Fruit fly (Drosophila melanogaster) whole organism, embryonic: ENCODE data around the gene PAN3.

Source experiments
- Aef1 ChIP-seq: fragments of 200-800 bp; sonication (Bioruptor generic); IDR thresholded peaks from 3 replicates; pipeline ENCODE4 v1.3.6; 2022; ENCODE audit warnings: missing biosample characterization, missing genetic modification characterization
- Bteb2 ChIP-seq: fragments of 200-800 bp; sonication (Bioruptor generic); optimal IDR thresholded peaks from 2 replicates; lab custom pipeline; 2016; ENCODE audit warnings: missing biosample characterization, missing genetic modification characterization
- CG10462 ChIP-seq: fragments of 200-800 bp; sonication (Bioruptor generic); optimal IDR thresholded peaks from 2 replicates; lab custom pipeline; 2016; ENCODE audit warnings: missing biosample characterization, missing genetic modification characterization
- CG12744 ChIP-seq: fragments of 200-800 bp; sonication (Bioruptor generic); optimal IDR thresholded peaks from 2 replicates; lab custom pipeline; 2016; ENCODE audit warnings: missing biosample characterization, missing genetic modification characterization
- CG15073 ChIP-seq: fragments of 200-800 bp; sonication (Bioruptor generic); optimal IDR thresholded peaks from 2 replicates; lab custom pipeline; 2016; ENCODE audit warnings: missing biosample characterization, missing genetic modification characterization
- CG15696 ChIP-seq: fragments of 200-800 bp; sonication (Bioruptor generic); optimal IDR thresholded peaks from 2 replicates; lab custom pipeline; 2019; ENCODE audit warnings: missing biosample characterization, mild to moderate bottlenecking, missing genetic modification characterization, moderate library complexity
- CG16815 ChIP-seq: fragments of 200-800 bp; sonication (Bioruptor generic); optimal IDR thresholded peaks from 3 replicates; lab custom pipeline; 2017; ENCODE audit warnings: missing biosample characterization, mild to moderate bottlenecking, missing genetic modification characterization
- CG17385 ChIP-seq: fragments of 200-800 bp; sonication (Bioruptor generic); optimal IDR thresholded peaks from 3 replicates; lab custom pipeline; 2018; ENCODE audit warnings: missing biosample characterization, mild to moderate bottlenecking, missing genetic modification characterization
- CG17612 ChIP-seq: fragments of 200-800 bp; sonication (Bioruptor generic); IDR thresholded peaks from 2 replicates; pipeline ENCODE4 v1.3.6; 2022; ENCODE audit warnings: missing biosample characterization, missing genetic modification characterization
- CG2889 ChIP-seq: fragments of 200-800 bp; sonication (Bioruptor generic); IDR thresholded peaks from 3 replicates; pipeline ENCODE4 v1.3.6; 2022; ENCODE audit warnings: missing biosample characterization, missing genetic modification characterization
- CG34422 ChIP-seq: fragments of 200-800 bp; sonication (Bioruptor generic); IDR thresholded peaks from 3 replicates; pipeline ENCODE4 v1.3.6; 2022; ENCODE audit warnings: missing biosample characterization, missing genetic modification characterization
- CG4854 ChIP-seq: fragments of 200-800 bp; sonication (Bioruptor generic); optimal IDR thresholded peaks from 2 replicates; lab custom pipeline; 2016; ENCODE audit warnings: missing biosample characterization, missing genetic modification characterization, inconsistent platforms
- CG6654 ChIP-seq: fragments of 200-800 bp; sonication (Bioruptor generic); optimal IDR thresholded peaks from 2 replicates; lab custom pipeline; 2017; ENCODE audit warnings: missing biosample characterization, mild to moderate bottlenecking, missing genetic modification characterization
- CG7745 ChIP-seq: fragments of 200-800 bp; sonication (Bioruptor generic); optimal IDR thresholded peaks from 2 replicates; lab custom pipeline; 2018; ENCODE audit warnings: missing biosample characterization, mild to moderate bottlenecking, missing genetic modification characterization, moderate library complexity
- CG8281 ChIP-seq: fragments of 200-800 bp; sonication (Bioruptor generic); optimal IDR thresholded peaks from 2 replicates; lab custom pipeline; 2018; ENCODE audit warnings: missing biosample characterization, mild to moderate bottlenecking, missing genetic modification characterization, moderate library complexity
- CG8478 ChIP-seq: fragments of >200 bp; optimal IDR thresholded peaks from 2 replicates; lab custom pipeline; 2018
- CHES-1-like ChIP-seq: fragments of 200-800 bp; sonication (Bioruptor generic); optimal IDR thresholded peaks from 2 replicates; lab custom pipeline; 2016; ENCODE audit warnings: missing biosample characterization, missing genetic modification characterization
- E2f2 ChIP-seq: fragments of 200-800 bp; sonication (Bioruptor generic); IDR thresholded peaks from 2 replicates; pipeline ENCODE4 v1.3.6; 2022; ENCODE audit warnings: missing biosample characterization, missing genetic modification characterization
- H15 ChIP-seq: fragments of 200-800 bp; sonication (Bioruptor generic); IDR thresholded peaks from 3 replicates; pipeline ENCODE4 v1.3.6; 2022; ENCODE audit warnings: missing biosample characterization, missing genetic modification characterization
- Hr39 ChIP-seq: fragments of >200 bp; optimal IDR thresholded peaks from 2 replicates; lab custom pipeline; 2017
- Hr51 ChIP-seq, 2 experiments: fragments of 200-800 bp; sonication (Bioruptor generic); optimal IDR thresholded peaks; 2 replicates in 1 of 2; 3 replicates in 1 of 2; lab custom pipeline; 2016 to 2018; ENCODE audit warnings: missing biosample characterization in 2 of 2, missing genetic modification characterization in 2 of 2, mild to moderate bottlenecking in 1 of 2, moderate library complexity in 1 of 2
- Mes4 ChIP-seq: fragments of 200-800 bp; sonication (Bioruptor generic); optimal IDR thresholded peaks from 2 replicates; lab custom pipeline; 2016; ENCODE audit warnings: missing biosample characterization, missing genetic modification characterization
- NK7.1 ChIP-seq: fragments of 200-800 bp; sonication (Bioruptor generic); optimal IDR thresholded peaks from 3 replicates; lab custom pipeline; 2016; ENCODE audit warnings: missing biosample characterization, missing genetic modification characterization
- Poxn ChIP-seq: fragments of 200-800 bp; sonication (Bioruptor generic); IDR thresholded peaks from 2 replicates; pipeline ENCODE4 v1.3.6; 2022; ENCODE audit warnings: missing biosample characterization, missing genetic modification characterization
- Ravus ChIP-seq: fragments of 200-800 bp; sonication (Bioruptor generic); IDR thresholded peaks from 2 replicates; pipeline ENCODE4 v1.3.6; 2022; ENCODE audit warnings: missing biosample characterization, missing genetic modification characterization
- Taf1 ChIP-seq: fragments of 200-800 bp; sonication (Bioruptor generic); IDR thresholded peaks from 2 replicates; pipeline ENCODE4 v1.3.6; 2022; ENCODE audit warnings: missing biosample characterization, missing genetic modification characterization
- abd-A ChIP-seq: fragments of 200-800 bp; sonication (Bioruptor generic); optimal IDR thresholded peaks from 3 replicates; lab custom pipeline; 2019; ENCODE audit warnings: missing biosample characterization, mild to moderate bottlenecking, missing genetic modification characterization, moderate library complexity
- ato ChIP-seq: fragments of 200-800 bp; sonication (Bioruptor generic); IDR thresholded peaks from 2 replicates; pipeline ENCODE4 v1.3.6; 2022; ENCODE audit warnings: missing biosample characterization, missing genetic modification characterization; ENCODE audit not compliant: partially characterized antibody
- cas ChIP-seq: fragments of 200-800 bp; sonication (Bioruptor generic); IDR thresholded peaks from 2 replicates; pipeline ENCODE4 v1.3.6; 2022; ENCODE audit warnings: missing biosample characterization, missing genetic modification characterization
- cg ChIP-seq: fragments of 200-800 bp; sonication (Bioruptor generic); optimal IDR thresholded peaks from 3 replicates; lab custom pipeline; 2019; ENCODE audit warnings: missing biosample characterization, mild to moderate bottlenecking, missing genetic modification characterization, moderate library complexity
- chif ChIP-seq, 2 experiments: fragments of 200-800 bp; sonication (Bioruptor generic); optimal IDR thresholded peaks; 3 replicates each; lab custom pipeline; 2016; ENCODE audit warnings: missing biosample characterization in 2 of 2, missing genetic modification characterization in 2 of 2
- chm ChIP-seq: fragments of 200-800 bp; sonication (Bioruptor generic); IDR thresholded peaks from 2 replicates; pipeline ENCODE4 v1.3.6; 2022; ENCODE audit warnings: missing biosample characterization, missing genetic modification characterization
- hkb ChIP-seq, 2 experiments: fragments of 200-800 bp in 1 of 2; fragments of >200 bp in 1 of 2; sonication (Bioruptor generic) in 1 of 2; IDR thresholded peaks in 1 of 2; optimal IDR thresholded peaks in 1 of 2; 2 replicates each; pipeline versions ENCODE4 v1.3.6 to Lab custom; 2017 to 2022; ENCODE audit warnings: missing biosample characterization in 1 of 2, missing genetic modification characterization in 1 of 2
- insv ChIP-seq, 2 experiments: fragments of 200-800 bp; sonication (Bioruptor generic); optimal IDR thresholded peaks; 3 replicates each; lab custom pipeline; 2016 to 2018; ENCODE audit warnings: missing biosample characterization in 2 of 2, missing genetic modification characterization in 2 of 2
- jumu ChIP-seq: fragments of 200-800 bp; sonication (Bioruptor generic); optimal IDR thresholded peaks from 3 replicates; lab custom pipeline; 2016; ENCODE audit warnings: missing biosample characterization, missing genetic modification characterization
- lab ChIP-seq: fragments of 200-800 bp; sonication (Bioruptor generic); optimal IDR thresholded peaks from 3 replicates; lab custom pipeline; 2017; ENCODE audit warnings: missing biosample characterization, missing genetic modification characterization, mild to moderate bottlenecking, moderate library complexity, missing genetic modification reagents
- lmd ChIP-seq: fragments of 200-800 bp; sonication (Bioruptor generic); IDR thresholded peaks from 2 replicates; pipeline ENCODE4 v1.3.6; 2022; ENCODE audit warnings: missing biosample characterization, missing genetic modification characterization
- mirr ChIP-seq: fragments of 200-800 bp; sonication (Bioruptor generic); optimal IDR thresholded peaks from 3 replicates; lab custom pipeline; 2018; ENCODE audit warnings: missing biosample characterization, mild to moderate bottlenecking, missing genetic modification characterization
- pho ChIP-seq: fragments of 200-800 bp; sonication (Bioruptor generic); optimal IDR thresholded peaks from 2 replicates; lab custom pipeline; 2016; ENCODE audit warnings: missing biosample characterization, missing genetic modification characterization
- pita ChIP-seq: fragments of 200-800 bp; sonication (Bioruptor generic); optimal IDR thresholded peaks from 2 replicates; lab custom pipeline; 2017; ENCODE audit warnings: missing biosample characterization, mild to moderate bottlenecking, missing genetic modification characterization
- pum ChIP-seq: fragments of 200-800 bp; sonication (Bioruptor generic); optimal IDR thresholded peaks from 2 replicates; lab custom pipeline; 2016; ENCODE audit warnings: missing biosample characterization, missing genetic modification characterization
- ranshi ChIP-seq: fragments of 200-800 bp; sonication (Bioruptor generic); IDR thresholded peaks from 2 replicates; pipeline ENCODE4 v1.3.6; 2022; ENCODE audit warnings: missing biosample characterization, missing genetic modification characterization
- slou ChIP-seq: fragments of 200-800 bp; sonication (Bioruptor generic); optimal IDR thresholded peaks from 3 replicates; lab custom pipeline; 2016; ENCODE audit warnings: missing biosample characterization, missing genetic modification characterization
- slp2 ChIP-seq: fragments of 200-800 bp; sonication (Bioruptor generic); optimal IDR thresholded peaks from 2 replicates; lab custom pipeline; 2016; ENCODE audit warnings: missing biosample characterization, missing genetic modification characterization
- so ChIP-seq: fragments of 200-800 bp; sonication (Bioruptor generic); IDR thresholded peaks from 3 replicates; pipeline ENCODE4 v1.3.6; 2022; ENCODE audit warnings: missing biosample characterization, missing genetic modification characterization
- sug ChIP-seq: fragments of 200-800 bp; optimal IDR thresholded peaks from 2 replicates; lab custom pipeline; 2019; ENCODE audit warnings: missing biosample characterization, mild to moderate bottlenecking, missing genetic modification characterization, moderate library complexity
- ttk ChIP-seq: fragments of 200-800 bp; sonication (Bioruptor generic); IDR thresholded peaks from 2 replicates; pipeline ENCODE4 v2.1.2; 2022; ENCODE audit warnings: missing biosample characterization, missing genetic modification characterization
- usp ChIP-seq: fragments of >200 bp; optimal IDR thresholded peaks from 2 replicates; lab custom pipeline; 2017; ENCODE audit warnings: missing biosample characterization, missing genetic modification characterization
- vnd ChIP-seq: fragments of 200-800 bp; sonication (Bioruptor generic); IDR thresholded peaks from 3 replicates; pipeline ENCODE4 v1.3.6; 2022; ENCODE audit warnings: missing biosample characterization, missing genetic modification characterization; ENCODE audit not compliant: partially characterized antibody
- zen ChIP-seq: fragments of 200-800 bp; sonication (Bioruptor generic); optimal IDR thresholded peaks from 3 replicates; lab custom pipeline; 2018; ENCODE audit warnings: missing biosample characterization, mild to moderate bottlenecking, missing genetic modification characterization, moderate library complexity

Gene PAN3

dm6 chr3L:3090581-3091345, 19.8 kb downstream of the PAN3 start (continued):
- TF ChIP-seq pum (no peak), ranshi (GFP tag; lab: Robert Waterston, UW) (peak; percentile 16; the same call in 1 of the 2 replicates), insv (GFP tag; optimal IDR thresholded peaks at IDR 0.05; lab: Kevin White, UChicago) (peak in 1 of 2 experiments; percentile 62), jumu (GFP tag; lab: Kevin White, UChicago) (peak; percentile 26), CG8478 (lab: Kevin White, UChicago) (no peak), CG2889 (GFP tag; lab: Robert Waterston, UW) (0 out of 3 replicates have a peak, but pooled peaks have one; percentile 24), CHES-1-like (GFP tag; lab: Kevin White, UChicago) (peak; percentile 24), ato (GFP tag; lab: Robert Waterston, UW) (peak; percentile 55; the same call in 1 of the 2 replicates), NK7.1 (GFP tag; lab: Kevin White, UChicago) (no peak), Hr39 (lab: Kevin White, UChicago) (no peak), Ravus (no peak), pho (peak; percentile 16), ttk (GFP tag; lab: Robert Waterston, UW) (peak; percentile 43; the same call in 1 of the 2 replicates), Bteb2 (peak; percentile 30), CG34422 (peak; percentile 68; the same call in 1 of the 3 replicates), lmd (GFP tag; lab: Robert Waterston, UW) (0 out of 2 replicates have a peak, but pooled peaks have one; percentile 14), Poxn (no peak), CG7745 (tag; lab: Kevin White, UChicago) (peak; percentile 41), CG4854 (GFP tag; lab: Kevin White, UChicago) (peak; percentile 61), slou (GFP tag; lab: Kevin White, UChicago) (no peak), mirr (peak; percentile 37), hkb (optimal IDR thresholded peaks at IDR 0.05; lab: Kevin White, UChicago) (no peak), hkb (GFP tag; IDR thresholded peaks at IDR 0.05; lab: Robert Waterston, UW) (peak; percentile 66), CG15073 (GFP tag; lab: Kevin White, UChicago) (no peak), CG17612 (GFP tag; lab: Robert Waterston, UW) (no peak), Hr51 (GFP tag; optimal IDR thresholded peaks at IDR 0.05; lab: Kevin White, UChicago) (no peak), abd-A (tag; lab: Kevin White, UChicago) (peak; percentile 97), cg (GFP tag; lab: Kevin White, UChicago) (no peak), Mes4 (no peak), chm (GFP tag; lab: Robert Waterston, UW) (peak; percentile 75), CG17385 (GFP tag; lab: Kevin White, UChicago) (peak; percentile 34), E2f2 (peak; percentile 97), vnd (GFP tag; lab: Robert Waterston, UW) (no peak), H15 (GFP tag; lab: Robert Waterston, UW) (no peak), Taf1 (GFP tag; lab: Robert Waterston, UW) (no peak), pita (GFP tag; lab: Kevin White, UChicago) (no peak), chif (GFP tag; optimal IDR thresholded peaks at IDR 0.05; lab: Kevin White, UChicago) (peak; percentile 24 to 33), zen (peak; percentile 48), so (GFP tag; lab: Robert Waterston, UW) (no peak; the same call in 2 of the 3 replicates), CG8281 (tag; lab: Kevin White, UChicago) (no peak), sug (tag; lab: Kevin White, UChicago) (peak; percentile 28), cas (peak; percentile 45; the same call in 1 of the 2 replicates), CG12744 (GFP tag; lab: Kevin White, UChicago) (no peak), CG16815 (GFP tag; lab: Kevin White, UChicago) (no peak), CG6654 (GFP tag; lab: Kevin White, UChicago) (no peak), CG15696 (peak; percentile 57), Aef1 (GFP tag; lab: Robert Waterston, UW) (no peak), usp (GFP tag; lab: Kevin White, UChicago) (no peak), CG10462 (GFP tag; lab: Kevin White, UChicago) (no peak), lab (GFP tag; lab: Kevin White, UChicago) (no peak), slp2 (GFP tag; lab: Kevin White, UChicago) (no peak)
